Worm (Caenorhabditis elegans): Measurements from ENCODE around the gene R02F2.6.
A peak's percentile ranks its signal among the peaks of the same experiment; 100 is the strongest.

The R02F2.6 gene

DNA sequence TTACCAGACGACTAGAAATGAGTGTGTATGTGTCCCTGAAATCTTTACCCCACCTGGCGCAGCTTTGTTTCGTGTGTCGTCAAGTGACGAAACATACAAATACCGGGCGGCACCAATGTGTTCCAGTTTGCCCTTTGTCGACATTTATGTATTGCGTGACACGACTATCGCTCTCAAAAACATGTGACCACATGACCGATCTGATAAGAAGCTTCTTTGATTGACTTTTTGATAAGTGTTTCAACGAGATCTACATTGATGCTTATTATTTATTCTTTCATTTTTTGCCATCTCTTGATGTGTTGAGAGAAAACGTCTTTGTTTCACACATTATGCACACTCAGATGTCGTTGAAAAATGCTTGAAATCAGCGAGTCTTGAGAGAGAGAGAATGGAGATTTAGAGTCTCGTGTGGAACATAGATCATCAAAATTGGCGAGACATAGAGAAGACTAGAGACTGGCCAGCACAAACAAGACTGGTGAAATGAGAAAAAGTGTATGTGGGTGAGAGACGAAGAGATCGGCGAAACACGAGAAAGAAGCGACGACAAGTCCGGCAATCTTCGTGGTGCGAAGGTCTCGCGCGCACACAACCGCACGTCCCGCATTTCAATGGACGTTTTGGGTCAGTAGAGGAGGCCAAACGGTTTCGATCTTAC lies 24.3 kb upstream of the R02F2.6 start (continued):
- TF ChIP-seq zip-4 (GFP tag; optimal IDR thresholded peaks at IDR 0.05) (no peak), fkh-8 (tag; optimal IDR thresholded peaks at IDR 0.05) (peak; percentile 40), efl-3 (GFP tag; optimal IDR thresholded peaks at IDR 0.05) (no peak), jun-1 (tag; optimal IDR thresholded peaks at IDR 0.05) (peak; percentile 17), nhr-12 (tag; optimal IDR thresholded peaks at IDR 0.05) (no peak), tbx-2 (tag; optimal IDR thresholded peaks at IDR 0.05) (peak; percentile 37), mab-9 (GFP tag; IDR thresholded peaks at IDR 0.05) (no peak; the same call in 1 of the 2 replicates), ama-1 (optimal IDR thresholded peaks at IDR 0.05) (peak; percentile 81), elt-3 (tag; optimal IDR thresholded peaks at IDR 0.05) (peak in 3 of 6 experiments; percentile 13 to 67 (median 52)), aha-1 (tag; optimal IDR thresholded peaks at IDR 0.05) (no peak), nhr-77 (tag; optimal IDR thresholded peaks at IDR 0.05) (no peak), dpl-1 (GFP tag; optimal IDR thresholded peaks at IDR 0.05) (peak; percentile 14 to 43 (median 33)), mdl-1 (tag; optimal IDR thresholded peaks at IDR 0.05) (peak in 1 of 2 experiments; percentile 25), unc-86 (tag; optimal IDR thresholded peaks at IDR 0.05) (no peak), ceh-63 (GFP tag; optimal IDR thresholded peaks at IDR 0.05) (no peak), unc-62 (GFP tag; optimal IDR thresholded peaks at IDR 0.05) (no peak), lin-39 (tag; optimal IDR thresholded peaks at IDR 0.05) (no peak), mef-2 (tag; optimal IDR thresholded peaks at IDR 0.05) (no peak), alr-1 (tag; optimal IDR thresholded peaks at IDR 0.05; ENCODE audit: borderline replicate concordance) (no peak), elt-2 (tag; optimal IDR thresholded peaks at IDR 0.05) (peak; percentile 87), nhr-19 (GFP tag; conservative IDR thresholded peaks at IDR 0.05) (peak; percentile 6), snpc-4 (tag; optimal IDR thresholded peaks at IDR 0.05) (peak; percentile 35), ceh-82 (tag; optimal IDR thresholded peaks at IDR 0.05) (peak in 2 of 3 experiments; percentile 55 to 56), C34B4.2 (tag; optimal IDR thresholded peaks at IDR 0.05) (no peak), mep-1 (tag; optimal IDR thresholded peaks at IDR 0.05) (peak; percentile 57), C16A3.4 (tag; optimal IDR thresholded peaks at IDR 0.05) (no peak), lin-14 (GFP tag; optimal IDR thresholded peaks at IDR 0.05) (peak; percentile 86), unc-98 (GFP tag; IDR thresholded peaks at IDR 0.05) (no peak), nhr-71 (tag; optimal IDR thresholded peaks at IDR 0.05) (peak; percentile 68), irx-1 (tag; optimal IDR thresholded peaks at IDR 0.05) (peak; percentile 27), blmp-1 (tag; optimal IDR thresholded peaks at IDR 0.05) (peak; percentile 72), lin-15B (tag; optimal IDR thresholded peaks at IDR 0.05) (peak; percentile 6), pag-3 (tag; optimal IDR thresholded peaks at IDR 0.05; ENCODE audit: borderline replicate concordance, insufficient read depth) (peak; percentile 38), nhr-20 (tag; optimal IDR thresholded peaks at IDR 0.05) (peak; percentile 64), isw-1 (GFP tag; IDR thresholded peaks at IDR 0.05) (no peak; the same call in 1 of the 2 replicates), nhr-85 (tag) (peak; percentile 82), rnt-1 (tag; optimal IDR thresholded peaks at IDR 0.05) (peak; percentile 40), tlp-1 (tag; optimal IDR thresholded peaks at IDR 0.05) (no peak), hlh-4 (tag; optimal IDR thresholded peaks at IDR 0.05) (no peak), nhr-90 (tag; optimal IDR thresholded peaks at IDR 0.05; ENCODE audit: poor library complexity) (peak; percentile 58)

Measured in whole organism, L1 larva.